Worm (Caenorhabditis elegans) whole organism, L1 larva: ENCODE measurements around the gene swd-2.2.
A peak's percentile ranks its signal among the peaks of the same experiment; 100 is the strongest.

Experiments used
- C04F5.9 ChIP-seq: sonication (generic microtip); optimal IDR thresholded peaks from 2 replicates; lab custom pipeline; 2016; ENCODE audit warnings: missing genetic modification characterization, missing compliant biosample characterization
- C34B4.2 ChIP-seq: sonication (generic microtip); optimal IDR thresholded peaks from 2 replicates; lab custom pipeline; 2017; ENCODE audit warnings: mild to moderate bottlenecking, missing genetic modification characterization, missing compliant biosample characterization
- F16B12.6 ChIP-seq: fragments of 150-350 bp; optimal IDR thresholded peaks from 2 replicates; lab custom pipeline; 2014; ENCODE audit warnings: missing biosample characterization, missing genetic modification characterization
- alr-1 ChIP-seq: fragments of 200-800 bp; sonication (Bioruptor generic); optimal IDR thresholded peaks from 2 replicates; lab custom pipeline; 2018; ENCODE audit warnings: borderline replicate concordance, mild to moderate bottlenecking, missing genetic modification characterization, missing compliant biosample characterization
- aly-2 ChIP-seq: fragments of 150-350 bp; optimal IDR thresholded peaks from 2 replicates; lab custom pipeline; 2014; ENCODE audit warnings: missing biosample characterization, missing genetic modification characterization
- ama-1 ChIP-seq: fragments of 150-350 bp; optimal IDR thresholded peaks from 2 replicates; lab custom pipeline; 2014
- ceh-63 ChIP-seq: fragments of 200-800 bp; sonication (Bioruptor generic); optimal IDR thresholded peaks from 2 replicates; lab custom pipeline; 2018; ENCODE audit warnings: mild to moderate bottlenecking, missing genetic modification characterization, missing compliant biosample characterization
- ceh-8 ChIP-seq: fragments of 200-800 bp; sonication (Bioruptor generic); optimal IDR thresholded peaks from 2 replicates; lab custom pipeline; 2018; ENCODE audit warnings: mild to moderate bottlenecking, missing genetic modification characterization, moderate library complexity, missing compliant biosample characterization
- ceh-88 ChIP-seq: fragments of 200-800 bp; sonication (Bioruptor generic); IDR thresholded peaks from 2 replicates; pipeline ENCODE4 v1.3.6; 2022; ENCODE audit warnings: missing genetic modification characterization, missing compliant biosample characterization
- dpl-1 ChIP-seq, 3 experiments: fragments of 150-350 bp in 2 of 3; sonication (generic microtip) in 1 of 3; optimal IDR thresholded peaks; 2 replicates each; lab custom pipeline; 2014 to 2017; ENCODE audit warnings: missing biosample characterization in 3 of 3, missing genetic modification characterization in 3 of 3, missing genetic modification reagents in 3 of 3
- dsc-1 ChIP-seq: sonication (generic microtip); optimal IDR thresholded peaks from 2 replicates; lab custom pipeline; 2016; ENCODE audit warnings: mild to moderate bottlenecking, missing genetic modification characterization, missing compliant biosample characterization
- efl-1 ChIP-seq, 4 experiments: fragments of 150-350 bp; optimal IDR thresholded peaks in 3 of 4; peaks in 1 of 4; 1 replicate in 1 of 4; 2 replicates in 3 of 4; lab custom pipeline; 2014; ENCODE audit warnings: missing biosample characterization in 2 of 4, missing genetic modification characterization in 2 of 4, missing genetic modification reagents in 2 of 4
- egl-13 ChIP-seq: sonication (generic microtip); optimal IDR thresholded peaks from 2 replicates; lab custom pipeline; 2016; ENCODE audit warnings: missing genotype, missing genetic modification reagents, missing genetic modification characterization, missing compliant biosample characterization
- egl-27 ChIP-seq, 2 experiments: fragments of 150-350 bp in 1 of 2; sonication (generic microtip); optimal IDR thresholded peaks; 3 replicates each; lab custom pipeline; 2017 to 2018; ENCODE audit warnings: missing biosample characterization in 2 of 2, missing genetic modification characterization in 2 of 2, missing genetic modification reagents in 2 of 2
- elt-2 ChIP-seq: sonication (generic microtip); optimal IDR thresholded peaks from 2 replicates; lab custom pipeline; 2016; ENCODE audit warnings: missing genetic modification characterization, mild to moderate bottlenecking, inconsistent platforms, missing compliant biosample characterization, missing genetic modification reagents
- ets-5 ChIP-seq: fragments of 200-800 bp; sonication (Bioruptor generic); IDR thresholded peaks from 2 replicates; pipeline ENCODE4 v1.3.6; 2022; ENCODE audit warnings: missing genetic modification characterization, missing compliant biosample characterization
- fkh-10 ChIP-seq: sonication (generic microtip); optimal IDR thresholded peaks from 2 replicates; lab custom pipeline; 2017; ENCODE audit warnings: missing biosample characterization, missing genetic modification reagents, missing genetic modification characterization
- fkh-8 ChIP-seq: sonication (generic microtip); optimal IDR thresholded peaks from 2 replicates; lab custom pipeline; 2016; ENCODE audit warnings: mild to moderate bottlenecking, missing genetic modification characterization, missing compliant biosample characterization
- lin-13 ChIP-seq: fragments of 150-350 bp; optimal IDR thresholded peaks from 2 replicates; lab custom pipeline; 2014; ENCODE audit warnings: missing biosample characterization, missing genetic modification reagents, missing genetic modification characterization
- lin-35 ChIP-seq, 2 experiments: fragments of 150-350 bp; optimal IDR thresholded peaks; 2 replicates each; lab custom pipeline; 2014; ENCODE audit warnings: missing biosample characterization in 2 of 2, missing genetic modification characterization in 2 of 2, missing genetic modification reagents in 2 of 2
- mdl-1 ChIP-seq, 2 experiments: fragments of 150-350 bp; optimal IDR thresholded peaks; 2 replicates each; lab custom pipeline; 2014 to 2017; ENCODE audit warnings: missing biosample characterization in 2 of 2, missing genetic modification characterization in 2 of 2, inconsistent platforms in 1 of 2
- nhr-20 ChIP-seq: sonication (generic microtip); optimal IDR thresholded peaks from 2 replicates; lab custom pipeline; 2016; ENCODE audit warnings: mild to moderate bottlenecking, missing genetic modification characterization, missing compliant biosample characterization
- nhr-28 ChIP-seq: fragments of 150-350 bp; optimal IDR thresholded peaks from 2 replicates; lab custom pipeline; 2014; ENCODE audit warnings: missing biosample characterization, missing genetic modification characterization
- nhr-47 ChIP-seq: sonication (generic microtip); optimal IDR thresholded peaks from 2 replicates; lab custom pipeline; 2016; ENCODE audit warnings: mild to moderate bottlenecking, missing genetic modification characterization, moderate library complexity, missing compliant biosample characterization
- nhr-71 ChIP-seq: sonication (generic microtip); optimal IDR thresholded peaks from 2 replicates; lab custom pipeline; 2016; ENCODE audit warnings: mild to moderate bottlenecking, missing genetic modification characterization, moderate library complexity, missing compliant biosample characterization
- nhr-84 ChIP-seq: sonication (generic microtip); optimal IDR thresholded peaks from 2 replicates; lab custom pipeline; 2017; ENCODE audit warnings: missing biosample characterization, missing genetic modification characterization
- nhr-85 ChIP-seq: sonication (generic microtip); peaks from one replicate; lab custom pipeline; 2016; ENCODE audit warnings: missing genetic modification characterization, inconsistent platforms, missing compliant biosample characterization
- pqm-1 ChIP-seq: sonication (generic microtip); optimal IDR thresholded peaks from 3 replicates; lab custom pipeline; 2017; ENCODE audit warnings: missing biosample characterization, missing genetic modification characterization
- sox-4 ChIP-seq: sonication (generic microtip); optimal IDR thresholded peaks from 2 replicates; lab custom pipeline; 2016; ENCODE audit warnings: missing genetic modification characterization, missing compliant biosample characterization
- sptf-1 ChIP-seq: fragments of 150-350 bp; optimal IDR thresholded peaks from 2 replicates; lab custom pipeline; 2014; ENCODE audit warnings: missing biosample characterization, missing genetic modification characterization
- sup-37 ChIP-seq: fragments of 200-800 bp; sonication (Bioruptor generic); optimal IDR thresholded peaks from 2 replicates; lab custom pipeline; 2018; ENCODE audit warnings: mild to moderate bottlenecking, missing genetic modification characterization, missing compliant biosample characterization
- swsn-7 ChIP-seq: sonication (generic microtip); optimal IDR thresholded peaks from 2 replicates; lab custom pipeline; 2016; ENCODE audit warnings: missing genetic modification characterization, missing compliant biosample characterization
- tlp-1 ChIP-seq: fragments of 150-350 bp; optimal IDR thresholded peaks from 2 replicates; lab custom pipeline; 2014; ENCODE audit warnings: missing biosample characterization, missing genetic modification characterization
- unc-130 ChIP-seq: fragments of 150-350 bp; optimal IDR thresholded peaks from 2 replicates; lab custom pipeline; 2017; ENCODE audit warnings: missing biosample characterization, missing genetic modification characterization, inconsistent platforms
- unc-30 ChIP-seq: sonication (generic microtip); optimal IDR thresholded peaks from 2 replicates; lab custom pipeline; 2017; ENCODE audit warnings: missing biosample characterization, missing genetic modification characterization
- unc-62 ChIP-seq: fragments of 150-350 bp; optimal IDR thresholded peaks from 2 replicates; lab custom pipeline; 2014; ENCODE audit warnings: missing biosample characterization, missing genetic modification reagents, missing genetic modification characterization
- xbp-1 ChIP-seq: sonication (generic microtip); optimal IDR thresholded peaks from 2 replicates; lab custom pipeline; 2016; ENCODE audit warnings: missing genetic modification characterization, missing compliant biosample characterization
- zag-1 ChIP-seq: fragments of 150-350 bp; optimal IDR thresholded peaks from 2 replicates; lab custom pipeline; 2014; ENCODE audit warnings: missing biosample characterization, missing genetic modification characterization
- ztf-11 ChIP-seq, 2 experiments: sonication (generic microtip); optimal IDR thresholded peaks; 2 replicates each; lab custom pipeline; 2016 to 2017; ENCODE audit warnings: missing genetic modification characterization in 2 of 2, missing biosample characterization in 1 of 2, missing compliant biosample characterization in 1 of 2

swd-2.2 gene

DNA sequence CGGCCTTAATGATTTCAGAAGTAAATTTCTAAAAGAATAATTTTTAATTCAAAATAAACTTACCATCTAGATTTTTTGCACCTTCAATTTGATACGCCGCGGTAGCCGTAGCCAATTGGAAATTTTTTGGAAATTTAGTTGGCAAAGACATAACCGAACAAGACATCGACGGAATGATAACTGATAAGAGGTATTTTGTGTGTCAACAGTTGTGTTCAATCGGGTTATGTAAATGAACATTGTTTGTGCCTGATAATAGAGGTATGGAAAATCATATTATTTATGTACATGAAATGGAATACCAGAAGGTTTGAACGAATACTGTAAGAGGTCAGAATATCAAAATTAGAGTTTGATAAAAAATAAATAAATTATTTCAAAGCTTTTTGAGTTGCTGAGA, 26.4 kb upstream of the swd-2.2 start, which contains the start of gene klo-1:
klo-1 (minus strand) TSS at position 388 of the 400 bp plus-strand sequence.
- peak; percentile 49 for TF ChIP-seq elt-2 (tag; lab: Kevin White, UChicago)
- TF ChIP-seq pqm-1 (tag; lab: Kevin White, UChicago): no peak

ce11 chrIV:7753108-7753507, 21.1 kb upstream of the swd-2.2 start, which contains the start of gene col-14:
TSS of gene col-14 (plus strand) at chrIV:7753408.
- no peak for TF ChIP-seq C34B4.2 (tag; lab: Kevin White, UChicago)
- TF ChIP-seq efl-1 (optimal IDR thresholded peaks at IDR 0.05; lab: Kevin White, UChicago): no peak
- peak in 1 of 2 experiments; percentile 14 for TF ChIP-seq efl-1 (GFP tag; optimal IDR thresholded peaks at IDR 0.05 in 1 of 2; lab: Kevin White, UChicago)
- TF ChIP-seq, all 84 proteins: peak for 1

- TF ChIP-seq fkh-10 (GFP tag; lab: Kevin White, UChicago): no peak
- TF ChIP-seq swsn-7: no peak
- TF ChIP-seq F16B12.6 (tag; lab: Kevin White, UChicago): no peak
- no peak for TF ChIP-seq nhr-71 (tag; lab: Kevin White, UChicago)
- TF ChIP-seq aly-2 (tag; lab: Kevin White, UChicago): no peak
- no peak for TF ChIP-seq zag-1
- TF ChIP-seq egl-13 (tag; lab: Kevin White, UChicago): no peak
- no peak for TF ChIP-seq tlp-1 (tag; lab: Kevin White, UChicago)
- no peak for TF ChIP-seq ceh-88
- no peak for TF ChIP-seq ztf-11 (tag; optimal IDR thresholded peaks at IDR 0.05; lab: Kevin White, UChicago)
- TF ChIP-seq ama-1 (lab: Kevin White, UChicago): no peak
- no peak for TF ChIP-seq ets-5
- no peak for TF ChIP-seq nhr-85 (tag; lab: Kevin White, UChicago)
These were observed 20.1 kb upstream of the swd-2.2 start for ce11 chrIV:7754114-7754513.

DNA sequence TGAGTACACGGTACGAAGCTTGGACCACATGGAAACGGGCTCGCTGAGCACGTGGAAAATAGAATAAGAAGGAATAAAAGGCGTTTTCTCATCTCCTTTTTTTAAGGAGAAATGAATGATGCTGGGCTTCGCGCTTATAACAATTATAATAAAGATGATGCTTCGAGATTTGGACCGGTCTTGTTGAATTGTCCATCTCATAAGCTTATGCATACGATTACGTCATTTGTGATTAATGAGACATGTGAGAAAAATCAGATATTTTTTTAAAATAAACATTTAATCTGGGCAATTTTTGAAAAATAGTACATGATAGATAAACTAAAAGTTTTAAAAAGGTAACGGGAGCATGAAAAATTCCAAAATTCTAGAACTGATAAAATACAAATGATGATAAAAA, 17.0 kb upstream of the swd-2.2 start, which contains the start of gene C46A5.4:
C46A5.4 (minus strand) TSS at position 101 of the 400 bp plus-strand sequence.
- TF ChIP-seq dsc-1 (tag; lab: Kevin White, UChicago) (no peak), unc-130 (tag; lab: Kevin White, UChicago) (no peak), unc-62 (GFP tag; lab: Kevin White, UChicago) (no peak), lin-13 (GFP tag; lab: Kevin White, UChicago) (no peak), alr-1 (no peak), ceh-88 (no peak), unc-30 (tag; lab: Kevin White, UChicago) (no peak), lin-35 (GFP tag; optimal IDR thresholded peaks at IDR 0.05; lab: Kevin White, UChicago) (no peak), ceh-63 (GFP tag; lab: Kevin White, UChicago) (no peak), mdl-1 (tag; optimal IDR thresholded peaks at IDR 0.05; lab: Kevin White, UChicago) (no peak), C04F5.9 (tag; lab: Kevin White, UChicago) (no peak), sptf-1 (no peak), sox-4 (tag; lab: Kevin White, UChicago) (no peak), nhr-28 (no peak), fkh-8 (no peak)

- TF ChIP-seq ceh-8 (GFP tag; lab: Kevin White, UChicago) (no peak), elt-2 (tag; lab: Kevin White, UChicago) (no peak), nhr-28 (no peak), dpl-1 (GFP tag; optimal IDR thresholded peaks at IDR 0.05; lab: Kevin White, UChicago) (no peak), xbp-1 (no peak), nhr-20 (no peak), nhr-84 (tag; lab: Kevin White, UChicago) (no peak), sup-37 (GFP tag; lab: Kevin White, UChicago) (no peak), unc-62 (GFP tag; lab: Kevin White, UChicago) (no peak), egl-27 (tag; optimal IDR thresholded peaks at IDR 0.05; lab: Kevin White, UChicago) (no peak), ama-1 (lab: Kevin White, UChicago) (no peak), efl-1 (optimal IDR thresholded peaks at IDR 0.05; lab: Kevin White, UChicago) (no peak), efl-1 (GFP tag; optimal IDR thresholded peaks at IDR 0.05 in 1 of 2; lab: Kevin White, UChicago) (no peak), ztf-11 (tag; optimal IDR thresholded peaks at IDR 0.05; lab: Kevin White, UChicago) (no peak), nhr-47 (tag; lab: Kevin White, UChicago) (no peak), fkh-10 (GFP tag; lab: Kevin White, UChicago) (no peak)
These were observed 14.7 kb upstream of the swd-2.2 start, which contains the start of gene dsb-3 for ce11 chrIV:7759527-7759926. TSS of gene dsb-3 (minus strand) at chrIV:7759627.
